Fruit fly (Drosophila melanogaster): ENCODE results near the gene trh.
A peak's percentile ranks its signal among the peaks of the same experiment; 100 is the strongest.

Gene trh

DNA sequence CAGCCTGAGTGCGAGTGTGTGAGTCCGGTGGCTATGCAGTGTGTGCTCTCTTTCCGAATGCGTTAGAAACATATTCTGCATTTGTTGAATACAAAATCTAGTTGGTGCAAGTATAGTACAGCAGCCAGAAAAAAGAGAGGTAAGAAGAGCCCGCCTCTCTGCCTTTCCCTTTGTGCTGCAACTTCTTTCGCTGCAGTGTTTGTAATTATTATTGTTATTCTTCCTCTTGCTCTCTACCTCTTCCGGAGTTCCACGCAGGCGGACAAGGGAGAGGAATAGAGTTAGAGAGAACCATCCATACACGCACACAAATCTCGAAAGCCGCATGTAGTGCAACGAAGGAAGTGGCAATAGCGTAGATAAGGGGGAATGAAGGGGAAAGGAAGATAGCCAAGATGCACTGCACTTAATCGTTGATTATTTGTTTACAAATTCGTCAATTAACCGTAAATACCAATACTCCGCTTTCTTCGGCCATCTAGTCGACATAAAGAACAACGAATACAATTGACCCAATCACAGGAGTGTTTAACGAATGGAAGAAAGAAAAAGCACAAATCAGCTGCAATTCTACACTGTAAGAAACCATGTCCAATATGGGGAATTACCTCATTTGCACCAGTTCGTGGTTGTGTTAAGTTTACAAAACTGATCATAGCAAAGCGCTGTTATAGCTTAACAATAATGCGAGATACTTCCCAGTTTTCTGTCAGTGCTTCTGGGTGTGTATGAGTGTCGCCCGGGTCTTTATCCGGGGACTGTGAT, 44.6 kb downstream of the trh start (continued):
- TF ChIP-seq CG2889 (GFP tag; IDR thresholded peaks at IDR 0.05): peak; percentile 44; the same call in 1 of the 3 replicates
- TF ChIP-seq ranshi (GFP tag; IDR thresholded peaks at IDR 0.05): peak; percentile 55; the same call in 1 of the 2 replicates
- TF ChIP-seq Mes4 (GFP tag; optimal IDR thresholded peaks at IDR 0.05): peak; percentile 44
- peak; percentile 60 for TF ChIP-seq kni (GFP tag; optimal IDR thresholded peaks at IDR 0.05)
- TF ChIP-seq gfzf (GFP tag; optimal IDR thresholded peaks at IDR 0.05): no peak
- TF ChIP-seq CG14710 (tag; optimal IDR thresholded peaks at IDR 0.05): peak; percentile 82
- TF ChIP-seq Nf-YC (tag; optimal IDR thresholded peaks at IDR 0.05): no peak
- no peak for TF ChIP-seq Fer2 (tag; optimal IDR thresholded peaks at IDR 0.05)
- no peak for TF ChIP-seq CG6791 (GFP tag; IDR thresholded peaks at IDR 0.05; ENCODE audit: partially characterized antibody)
- peak; percentile 41 for TF ChIP-seq HmgD (GFP tag; optimal IDR thresholded peaks at IDR 0.05)
- TF ChIP-seq CG10565 (GFP tag; optimal IDR thresholded peaks at IDR 0.05): no peak
- TF ChIP-seq pnt (GFP tag; optimal IDR thresholded peaks at IDR 0.05): peak; percentile 82
- TF ChIP-seq gsb-n (tag; optimal IDR thresholded peaks at IDR 0.05): peak; percentile 67
- peak; percentile 56 for TF ChIP-seq ap (GFP tag; IDR thresholded peaks at IDR 0.05)
- peak; percentile 12 for TF ChIP-seq odd (GFP tag; optimal IDR thresholded peaks at IDR 0.05)
- TF ChIP-seq CG7786 (GFP tag; optimal IDR thresholded peaks at IDR 0.05): peak; percentile 73
- TF ChIP-seq CG7928 (GFP tag; optimal IDR thresholded peaks at IDR 0.05): no peak
- TF ChIP-seq HLH54F (GFP tag; optimal IDR thresholded peaks at IDR 0.05): peak; percentile 16
- peak; percentile 73; the same call in 2 of the 3 replicates for TF ChIP-seq ken (GFP tag; IDR thresholded peaks at IDR 0.05)
- peak; percentile 67 for TF ChIP-seq ttk (GFP tag; IDR thresholded peaks at IDR 0.05)
- TF ChIP-seq CG2875 (GFP tag; optimal IDR thresholded peaks at IDR 0.05): peak; percentile 61
- peak; percentile 61 for TF ChIP-seq mam (GFP tag; optimal IDR thresholded peaks at IDR 0.05)
- TF ChIP-seq Poxn (GFP tag; IDR thresholded peaks at IDR 0.05): no peak
- peak; percentile 62 for TF ChIP-seq slbo (GFP tag; IDR thresholded peaks at IDR 0.05)
- TF ChIP-seq CG5953 (GFP tag; IDR thresholded peaks at IDR 0.05): peak; percentile 66
- TF ChIP-seq sima (GFP tag; optimal IDR thresholded peaks at IDR 0.05): peak; percentile 16
- no peak for TF ChIP-seq mld (GFP tag; IDR thresholded peaks at IDR 0.05; ENCODE audit: partially characterized antibody)
- TF ChIP-seq usp (GFP tag; optimal IDR thresholded peaks at IDR 0.05): no peak
- peak; percentile 29 for TF ChIP-seq Ets97D (GFP tag; optimal IDR thresholded peaks at IDR 0.05)
- TF ChIP-seq CG8924 (tag; optimal IDR thresholded peaks at IDR 0.05): peak; percentile 68
- TF ChIP-seq Mad (GFP tag; optimal IDR thresholded peaks at IDR 0.05): peak; percentile 71
- no peak for TF ChIP-seq abd-A (tag; optimal IDR thresholded peaks at IDR 0.05)
- 0 out of 3 replicates have a peak, but pooled peaks have one; percentile 44 for TF ChIP-seq CG3726 (GFP tag; IDR thresholded peaks at IDR 0.05)
- no peak for TF ChIP-seq pan (optimal IDR thresholded peaks at IDR 0.05)
- TF ChIP-seq pan (GFP tag; optimal IDR thresholded peaks at IDR 0.05 in 1 of 2, IDR thresholded peaks at IDR 0.05 in 1 of 2): peak in 1 of 2 experiments; percentile 63
- TF ChIP-seq CG7963 (GFP tag; IDR thresholded peaks at IDR 0.05; ENCODE audit: partially characterized antibody): no peak
- TF ChIP-seq CG7271 (tag; optimal IDR thresholded peaks at IDR 0.05): no peak
- peak; percentile 28 for TF ChIP-seq emc (GFP tag; optimal IDR thresholded peaks at IDR 0.05)
- no peak for TF ChIP-seq CG11696 (GFP tag; IDR thresholded peaks at IDR 0.05)
- TF ChIP-seq CG31365 (tag; optimal IDR thresholded peaks at IDR 0.05): peak; percentile 11
- TF ChIP-seq cwo (GFP tag; optimal IDR thresholded peaks at IDR 0.05): peak; percentile 18
- TF ChIP-seq Hmr (GFP tag; optimal IDR thresholded peaks at IDR 0.05): peak; percentile 15
- TF ChIP-seq CG8359 (GFP tag; optimal IDR thresholded peaks at IDR 0.05; ENCODE audit: borderline replicate concordance): peak; percentile 54
- TF ChIP-seq CG34376 (GFP tag; optimal IDR thresholded peaks at IDR 0.05): no peak
- TF ChIP-seq CG3163 (GFP tag; optimal IDR thresholded peaks at IDR 0.05): peak; percentile 46
- TF ChIP-seq CG10147 (GFP tag; optimal IDR thresholded peaks at IDR 0.05): no peak
- TF ChIP-seq tna (GFP tag; IDR thresholded peaks at IDR 0.05; ENCODE audit: partially characterized antibody): no peak
- no peak for TF ChIP-seq CG10274 (GFP tag; optimal IDR thresholded peaks at IDR 0.05)
- TF ChIP-seq HLH4C (GFP tag; IDR thresholded peaks at IDR 0.05; ENCODE audit: partially characterized antibody): no peak
